Worm (Caenorhabditis elegans) whole organism, midembryonic: ENCODE results near the gene tdpo-1.

Experiments
- klf-2 ChIP-seq: fragments of 200-800 bp; sonication (Bioruptor generic); conservative IDR thresholded peaks from 2 replicates; pipeline ENCODE4 v1.3.6; 2022; ENCODE audit warnings: missing genetic modification reagents, missing genetic modification characterization, missing compliant biosample characterization
- med-1 ChIP-seq: sonication (generic microtip); optimal IDR thresholded peaks from 2 replicates; lab custom pipeline; 2017; ENCODE audit warnings: missing genetic modification characterization, mild to moderate bottlenecking, missing compliant biosample characterization, antibody characterized with exemption, missing genetic modification reagents; ENCODE audit not compliant: insufficient read depth
- ztf-23 ChIP-seq: fragments of 200-800 bp; sonication (Bioruptor generic); IDR thresholded peaks from 2 replicates; pipeline ENCODE4 v1.3.6; 2022; ENCODE audit warnings: missing genetic modification reagents, missing genetic modification characterization, missing compliant biosample characterization
- ztf-29 ChIP-seq: fragments of 200-800 bp; sonication (Bioruptor generic); IDR thresholded peaks from 2 replicates; pipeline ENCODE4 v1.3.6; 2022; ENCODE audit warnings: missing genetic modification reagents, missing genetic modification characterization, missing compliant biosample characterization

DNA sequence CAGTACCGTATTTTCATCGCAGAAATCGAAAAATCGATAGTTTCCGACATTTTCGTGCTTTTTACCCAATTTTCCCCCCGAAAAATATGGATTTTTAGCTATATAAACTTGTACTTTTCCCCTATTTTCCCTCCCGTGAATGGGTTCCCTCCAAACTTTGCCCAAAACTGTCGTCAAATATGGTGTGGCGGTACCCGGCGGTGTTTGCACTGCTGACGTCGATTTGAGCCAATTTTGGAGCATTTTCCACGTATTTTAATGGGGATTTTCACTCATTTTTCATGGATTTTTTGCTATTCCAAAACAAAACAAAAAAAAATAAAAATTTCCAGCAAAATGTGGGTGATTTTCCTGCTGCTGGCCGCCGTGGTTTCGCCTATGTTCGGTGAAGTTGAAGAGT lies 13.7 kb downstream of the tdpo-1 start, which contains the start of gene Y76B12C.3:
- no peak for TF ChIP-seq ztf-29 (GFP tag; lab: Robert Waterston, UW)
- no peak for TF ChIP-seq ztf-23 (GFP tag; lab: Robert Waterston, UW)
- TF ChIP-seq med-1 (GFP tag; lab: Kevin White, UChicago), result no peak
- TF ChIP-seq klf-2, result no peak
